Worm (Caenorhabditis elegans): Measurements from ENCODE around the gene akap-1.

DNA sequence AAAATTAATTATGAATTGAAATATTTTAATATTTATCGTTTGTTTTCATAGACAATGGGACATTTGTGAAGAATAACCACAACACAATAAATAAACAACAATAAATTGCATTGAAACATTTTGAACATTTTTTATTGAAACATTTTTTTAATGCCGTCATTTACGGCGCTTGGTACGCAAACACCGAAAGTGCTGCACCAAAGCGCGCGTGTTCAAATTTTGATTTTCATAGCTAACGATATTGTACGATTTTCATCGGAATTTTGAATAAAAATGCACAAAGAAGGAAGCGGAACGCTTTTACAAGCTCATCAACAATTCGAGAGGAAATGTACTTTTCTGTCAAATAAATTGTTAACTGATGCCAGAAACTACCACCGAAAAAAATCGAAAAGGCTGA is 49.4 kb upstream of the akap-1 start:
- no peak for TF ChIP-seq lin-13 (GFP tag; optimal IDR thresholded peaks at IDR 0.05)
- TF ChIP-seq elt-1 (tag; optimal IDR thresholded peaks at IDR 0.05) = no peak
- TF ChIP-seq aly-2 (tag; optimal IDR thresholded peaks at IDR 0.05) = no peak
- no peak for TF ChIP-seq nhr-237 (tag; optimal IDR thresholded peaks at IDR 0.05)
- TF ChIP-seq ceh-82 (tag; optimal IDR thresholded peaks at IDR 0.05) = no peak
- TF ChIP-seq C34F6.9 (tag; optimal IDR thresholded peaks at IDR 0.05) = no peak
- no peak for TF ChIP-seq skn-1 (tag; optimal IDR thresholded peaks at IDR 0.05)
